Fruit fly (Drosophila melanogaster): ENCODE data around the gene CG34161.

Gene CG34161

DNA sequence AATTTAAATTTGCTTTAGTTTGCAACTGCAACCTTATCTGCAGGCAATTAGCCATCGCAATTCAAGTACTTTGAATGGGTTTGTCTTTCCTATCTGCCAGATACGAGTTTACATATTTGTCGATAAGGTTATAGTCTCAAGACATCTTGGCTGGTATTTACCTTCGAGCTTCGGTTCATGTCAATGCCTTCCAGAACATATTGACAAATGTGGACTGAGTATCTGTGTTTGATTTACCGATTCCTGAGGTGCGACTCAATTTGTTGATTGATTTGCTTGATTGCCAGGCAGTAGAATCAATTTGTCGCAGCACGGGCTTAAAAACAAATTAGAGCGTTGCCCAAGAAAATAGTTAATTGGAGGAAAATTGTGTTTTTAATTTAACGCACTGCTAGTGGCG is 28.7 kb downstream of the CG34161 start (continued):
- TF ChIP-seq sisA (GFP tag; IDR thresholded peaks at IDR 0.05): no peak
- TF ChIP-seq ewg (GFP tag; optimal IDR thresholded peaks at IDR 0.05): no peak
- TF ChIP-seq Hsf (GFP tag; optimal IDR thresholded peaks at IDR 0.05): peak; percentile 8
- TF ChIP-seq zfh1 (GFP tag; IDR thresholded peaks at IDR 0.05): peak; percentile 67
- peak; percentile 20 for TF ChIP-seq CG17359 (tag; optimal IDR thresholded peaks at IDR 0.05)
- peak; percentile 24 for TF ChIP-seq Meics (GFP tag; optimal IDR thresholded peaks at IDR 0.05)
- peak; percentile 7 for TF ChIP-seq CG6254 (GFP tag; optimal IDR thresholded peaks at IDR 0.05)
- no peak for TF ChIP-seq slbo (GFP tag; IDR thresholded peaks at IDR 0.05)
- TF ChIP-seq CG33557 (GFP tag; optimal IDR thresholded peaks at IDR 0.05): peak; percentile 86
- TF ChIP-seq so (GFP tag; IDR thresholded peaks at IDR 0.05): no peak
- TF ChIP-seq pros (GFP tag; optimal IDR thresholded peaks at IDR 0.05): peak; percentile 64
- TF ChIP-seq CG1024 (GFP tag; IDR thresholded peaks at IDR 0.05): no peak
- TF ChIP-seq CG34376 (GFP tag; optimal IDR thresholded peaks at IDR 0.05): no peak
- TF ChIP-seq CG12391 (tag; optimal IDR thresholded peaks at IDR 0.05): peak; percentile 5
- TF ChIP-seq CG12155 (GFP tag; optimal IDR thresholded peaks at IDR 0.05): no peak
- TF ChIP-seq CG15269 (tag; optimal IDR thresholded peaks at IDR 0.05): no peak
- peak; percentile 75 for TF ChIP-seq caup (GFP tag; optimal IDR thresholded peaks at IDR 0.05; ENCODE audit: severe bottlenecking)
- TF ChIP-seq ato (GFP tag; IDR thresholded peaks at IDR 0.05; ENCODE audit: partially characterized antibody): no peak
- TF ChIP-seq hth (optimal IDR thresholded peaks at IDR 0.05): no peak
- no peak for TF ChIP-seq emc (GFP tag; optimal IDR thresholded peaks at IDR 0.05)
- TF ChIP-seq BEAF-32 (GFP tag; optimal IDR thresholded peaks at IDR 0.05): no peak
- no peak for TF ChIP-seq CG3995 (GFP tag; optimal IDR thresholded peaks at IDR 0.05)
- TF ChIP-seq CG10979 (tag; optimal IDR thresholded peaks at IDR 0.05): no peak
- TF ChIP-seq kay (GFP tag; optimal IDR thresholded peaks at IDR 0.05): peak; percentile 16
- TF ChIP-seq pzg (GFP tag; optimal IDR thresholded peaks at IDR 0.05): no peak
- TF ChIP-seq z (GFP tag; IDR thresholded peaks at IDR 0.05): 0 out of 3 replicates have a peak, but pooled peaks have one; percentile 39
- peak in 1 of 2 experiments; percentile 15 for TF ChIP-seq Pdp1 (GFP tag; optimal IDR thresholded peaks at IDR 0.05)
- TF ChIP-seq sc (optimal IDR thresholded peaks at IDR 0.05): no peak
- peak; percentile 23 for TF ChIP-seq sc (GFP tag; optimal IDR thresholded peaks at IDR 0.05)
- peak; percentile 34 for TF ChIP-seq Blimp-1 (GFP tag; optimal IDR thresholded peaks at IDR 0.05)
- TF ChIP-seq D19B (GFP tag; optimal IDR thresholded peaks at IDR 0.05): no peak
- TF ChIP-seq HmgZ (tag; optimal IDR thresholded peaks at IDR 0.05): peak; percentile 30
- peak; percentile 32 for TF ChIP-seq pfk (GFP tag; optimal IDR thresholded peaks at IDR 0.05)
- peak; percentile 41 for TF ChIP-seq org-1 (GFP tag; optimal IDR thresholded peaks at IDR 0.05)
- TF ChIP-seq Sox100B (GFP tag; optimal IDR thresholded peaks at IDR 0.05): peak; percentile 4
- TF ChIP-seq dan (GFP tag; IDR thresholded peaks at IDR 0.05): no peak
- no peak for TF ChIP-seq CG7556 (GFP tag; optimal IDR thresholded peaks at IDR 0.05)
- TF ChIP-seq CG10147 (GFP tag; optimal IDR thresholded peaks at IDR 0.05): no peak
- TF ChIP-seq Awh (GFP tag; IDR thresholded peaks at IDR 0.05): 0 out of 2 replicates have a peak, but pooled peaks have one; percentile 25
- TF ChIP-seq CG18262 (tag; optimal IDR thresholded peaks at IDR 0.05): peak; percentile 33
- TF ChIP-seq CG6689 (GFP tag; IDR thresholded peaks at IDR 0.05): no peak
- no peak for TF ChIP-seq inv (GFP tag; IDR thresholded peaks at IDR 0.05; ENCODE audit: partially characterized antibody)
- peak; percentile 52; the same call in 1 of the 2 replicates for TF ChIP-seq Rfx (GFP tag; IDR thresholded peaks at IDR 0.05)
- TF ChIP-seq Nf-YB (GFP tag; optimal IDR thresholded peaks at IDR 0.05): no peak
- no peak for TF ChIP-seq CG13296 (GFP tag; optimal IDR thresholded peaks at IDR 0.05)
- TF ChIP-seq CG12942 (GFP tag; optimal IDR thresholded peaks at IDR 0.05): no peak
- TF ChIP-seq lola (GFP tag; optimal IDR thresholded peaks at IDR 0.05): peak in 1 of 3 experiments; percentile 55
- TF ChIP-seq Hand (GFP tag; optimal IDR thresholded peaks at IDR 0.05): no peak
- TF ChIP-seq seq (GFP tag; IDR thresholded peaks at IDR 0.05): peak; percentile 41; the same call in 1 of the 2 replicates
- peak; percentile 66 for TF ChIP-seq CG1233 (GFP tag; optimal IDR thresholded peaks at IDR 0.05)
- TF ChIP-seq CTCF (GFP tag; optimal IDR thresholded peaks at IDR 0.05): no peak

All from whole organism, embryonic.